Worm (Caenorhabditis elegans) whole organism, L1 larva: ENCODE measurements around the gene nhr-31.

ENCODE experiments used
- alr-1 ChIP-seq: fragments of 200-800 bp; sonication (Bioruptor generic); optimal IDR thresholded peaks from 2 replicates; lab custom pipeline; 2018; ENCODE audit warnings: borderline replicate concordance, mild to moderate bottlenecking, missing genetic modification characterization, missing compliant biosample characterization
- egl-27 ChIP-seq, 2 experiments: fragments of 150-350 bp in 1 of 2; sonication (generic microtip); optimal IDR thresholded peaks; 3 replicates each; lab custom pipeline; 2017 to 2018; ENCODE audit warnings: missing biosample characterization in 2 of 2, missing genetic modification characterization in 2 of 2, missing genetic modification reagents in 2 of 2
- elt-2 ChIP-seq: sonication (generic microtip); optimal IDR thresholded peaks from 2 replicates; lab custom pipeline; 2016; ENCODE audit warnings: missing genetic modification characterization, mild to moderate bottlenecking, inconsistent platforms, missing compliant biosample characterization, missing genetic modification reagents
- elt-3 ChIP-seq, 6 experiments: fragments of 150-350 bp in 1 of 6; sonication (generic microtip); optimal IDR thresholded peaks; 2 replicates each; lab custom pipeline; 2017 to 2018; ENCODE audit warnings: missing biosample characterization in 6 of 6, missing genetic modification characterization in 6 of 6, inconsistent platforms in 1 of 6
- fkh-10 ChIP-seq: sonication (generic microtip); optimal IDR thresholded peaks from 2 replicates; lab custom pipeline; 2017; ENCODE audit warnings: missing biosample characterization, missing genetic modification reagents, missing genetic modification characterization
- lir-3 ChIP-seq: sonication (generic microtip); optimal IDR thresholded peaks from 2 replicates; lab custom pipeline; 2016; ENCODE audit warnings: mild to moderate bottlenecking, missing genetic modification characterization, moderate library complexity, missing compliant biosample characterization; ENCODE audit not compliant: poor library complexity
- nhr-237 ChIP-seq: fragments of 150-350 bp; optimal IDR thresholded peaks from 2 replicates; lab custom pipeline; 2014; ENCODE audit warnings: missing biosample characterization, missing genetic modification characterization
- nhr-28 ChIP-seq: fragments of 150-350 bp; optimal IDR thresholded peaks from 2 replicates; lab custom pipeline; 2014; ENCODE audit warnings: missing biosample characterization, missing genetic modification characterization
- nhr-76 ChIP-seq: sonication (generic microtip); optimal IDR thresholded peaks from 2 replicates; lab custom pipeline; 2017; ENCODE audit warnings: missing biosample characterization, missing genetic modification characterization
- unc-130 ChIP-seq: fragments of 150-350 bp; optimal IDR thresholded peaks from 2 replicates; lab custom pipeline; 2017; ENCODE audit warnings: missing biosample characterization, missing genetic modification characterization, inconsistent platforms
- unc-98 ChIP-seq: fragments of 200-800 bp; sonication (Bioruptor generic); IDR thresholded peaks from 2 replicates; pipeline ENCODE4 v1.3.6; 2022; ENCODE audit warnings: missing genetic modification characterization, missing compliant biosample characterization

- TF ChIP-seq nhr-28 (tag; lab: Kevin White, UChicago) (no peak), elt-2 (no peak), elt-3 (tag; optimal IDR thresholded peaks at IDR 0.05; lab: Kevin White, UChicago) (no peak), alr-1 (tag; lab: Kevin White, UChicago) (no peak), unc-98 (GFP tag; lab: Robert Waterston, UW) (no peak), fkh-10 (GFP tag; lab: Kevin White, UChicago) (no peak), lir-3 (tag; lab: Kevin White, UChicago) (no peak), egl-27 (tag; optimal IDR thresholded peaks at IDR 0.05; lab: Kevin White, UChicago) (no peak), nhr-76 (tag; lab: Kevin White, UChicago) (no peak), nhr-237 (tag; lab: Kevin White, UChicago) (no peak), unc-130 (no peak)
Measured at ce11 chrIV:8070299-8070698, 41.0 kb upstream of the nhr-31 start.
